Worm (Caenorhabditis elegans) whole organism, L2 larva: ENCODE measurements around the gene gpx-7.

ENCODE experiments used
- C34F6.9 ChIP-seq: fragments of 150-350 bp; optimal IDR thresholded peaks from 2 replicates; lab custom pipeline; 2014; ENCODE audit warnings: missing biosample characterization, missing genetic modification characterization
- F13H6.1 ChIP-seq: sonication (generic microtip); optimal IDR thresholded peaks from 2 replicates; lab custom pipeline; 2016; ENCODE audit warnings: missing genetic modification characterization, missing compliant biosample characterization
- R02D3.7 ChIP-seq: fragments of 150-350 bp; optimal IDR thresholded peaks from 2 replicates; lab custom pipeline; 2014; ENCODE audit warnings: missing biosample characterization, missing genetic modification characterization
- Y55F3AM.14 ChIP-seq: fragments of 200-800 bp; sonication (Bioruptor generic); optimal IDR thresholded peaks from 2 replicates; lab custom pipeline; 2018; ENCODE audit warnings: mild to moderate bottlenecking, missing genetic modification characterization, missing compliant biosample characterization
- ZK546.5 ChIP-seq: sonication (generic microtip); optimal IDR thresholded peaks from 2 replicates; lab custom pipeline; 2017; ENCODE audit warnings: missing biosample characterization, missing genetic modification characterization
- alr-1 ChIP-seq: fragments of 150-350 bp; optimal IDR thresholded peaks from 2 replicates; lab custom pipeline; 2014; ENCODE audit warnings: missing biosample characterization, missing genetic modification characterization
- aly-2 ChIP-seq: fragments of 150-350 bp; optimal IDR thresholded peaks from 2 replicates; lab custom pipeline; 2014; ENCODE audit warnings: missing biosample characterization, missing genetic modification characterization
- ama-1 ChIP-seq: fragments of 150-350 bp; optimal IDR thresholded peaks from 2 replicates; lab custom pipeline; 2018; ENCODE audit warnings: inconsistent platforms
- blmp-1 ChIP-seq: sonication (generic microtip); optimal IDR thresholded peaks from 2 replicates; lab custom pipeline; 2017; ENCODE audit warnings: missing genetic modification characterization, mild to moderate bottlenecking, missing compliant biosample characterization, antibody characterized with exemption, moderate library complexity; ENCODE audit not compliant: insufficient read depth
- ceh-16 ChIP-seq: fragments of 150-350 bp; optimal IDR thresholded peaks from 2 replicates; lab custom pipeline; 2014; ENCODE audit warnings: missing biosample characterization, missing genetic modification characterization
- ceh-82 ChIP-seq: fragments of 150-350 bp; optimal IDR thresholded peaks from 2 replicates; lab custom pipeline; 2014; ENCODE audit warnings: missing biosample characterization, missing genetic modification characterization
- crh-2 ChIP-seq: sonication (generic microtip); optimal IDR thresholded peaks from 2 replicates; lab custom pipeline; 2017; ENCODE audit warnings: missing biosample characterization, missing genetic modification characterization
- dmd-4 ChIP-seq: sonication (generic microtip); optimal IDR thresholded peaks from 2 replicates; lab custom pipeline; 2017; ENCODE audit warnings: missing biosample characterization, missing genetic modification characterization
- egl-27 ChIP-seq: sonication (generic microtip); optimal IDR thresholded peaks from 3 replicates; lab custom pipeline; 2017; ENCODE audit warnings: missing biosample characterization, missing genetic modification reagents, missing genetic modification characterization
- elt-1 ChIP-seq: fragments of 150-350 bp; optimal IDR thresholded peaks from 2 replicates; lab custom pipeline; 2014; ENCODE audit warnings: missing biosample characterization, missing genetic modification characterization
- elt-3 ChIP-seq: sonication (generic microtip); optimal IDR thresholded peaks from 2 replicates; lab custom pipeline; 2017; ENCODE audit warnings: missing biosample characterization, missing genetic modification characterization
- fos-1 ChIP-seq: fragments of 150-350 bp; optimal IDR thresholded peaks from 2 replicates; lab custom pipeline; 2014; ENCODE audit warnings: missing biosample characterization, missing genetic modification characterization
- gmeb-1 ChIP-seq: fragments of 150-350 bp; optimal IDR thresholded peaks from 2 replicates; lab custom pipeline; 2014; ENCODE audit warnings: missing biosample characterization, missing genetic modification characterization
- lin-11 ChIP-seq: fragments of 150-350 bp; sonication (generic microtip); optimal IDR thresholded peaks from 2 replicates; lab custom pipeline; 2014; ENCODE audit warnings: missing biosample characterization, missing genetic modification characterization, inconsistent platforms, mixed read lengths
- lin-13 ChIP-seq: fragments of 150-350 bp; optimal IDR thresholded peaks from 2 replicates; lab custom pipeline; 2014; ENCODE audit warnings: missing biosample characterization, missing genetic modification reagents, missing genetic modification characterization
- lin-39 ChIP-seq: fragments of 150-350 bp; optimal IDR thresholded peaks from 2 replicates; lab custom pipeline; 2014; ENCODE audit warnings: missing biosample characterization, missing genetic modification reagents, missing genetic modification characterization
- lsy-2 ChIP-seq, 2 experiments: fragments of 150-350 bp in 1 of 2; sonication (generic microtip) in 1 of 2; optimal IDR thresholded peaks; 2 replicates each; lab custom pipeline; 2014 to 2017; ENCODE audit warnings: missing biosample characterization in 2 of 2, missing genetic modification characterization in 2 of 2
- mab-5 ChIP-seq: fragments of 150-350 bp; optimal IDR thresholded peaks from 2 replicates; lab custom pipeline; 2014; ENCODE audit warnings: missing biosample characterization, missing genetic modification characterization
- mbf-1 ChIP-seq: sonication (generic microtip); optimal IDR thresholded peaks from 2 replicates; lab custom pipeline; 2017; ENCODE audit warnings: missing biosample characterization, missing genetic modification characterization
- mdl-1 ChIP-seq, 2 experiments: fragments of 150-350 bp in 1 of 2; sonication (generic microtip) in 1 of 2; optimal IDR thresholded peaks; 2 replicates each; lab custom pipeline; 2017; ENCODE audit warnings: missing biosample characterization in 2 of 2, missing genetic modification characterization in 2 of 2
- nhr-10 ChIP-seq: sonication (generic microtip); optimal IDR thresholded peaks from 2 replicates; lab custom pipeline; 2017; ENCODE audit warnings: missing biosample characterization, missing genetic modification characterization
- nhr-11 ChIP-seq: fragments of 150-350 bp; optimal IDR thresholded peaks from 2 replicates; lab custom pipeline; 2014; ENCODE audit warnings: missing biosample characterization, missing genetic modification characterization
- nhr-12 ChIP-seq: fragments of 150-350 bp; optimal IDR thresholded peaks from 2 replicates; lab custom pipeline; 2014; ENCODE audit warnings: missing biosample characterization, missing genetic modification characterization
- nhr-129 ChIP-seq: fragments of 150-350 bp; optimal IDR thresholded peaks from 2 replicates; lab custom pipeline; 2014; ENCODE audit warnings: missing biosample characterization, missing genetic modification characterization
- nhr-21 ChIP-seq: fragments of 150-350 bp; optimal IDR thresholded peaks from 2 replicates; lab custom pipeline; 2014; ENCODE audit warnings: missing biosample characterization, missing genetic modification characterization
- nhr-23 ChIP-seq: fragments of 150-350 bp; optimal IDR thresholded peaks from 2 replicates; lab custom pipeline; 2014; ENCODE audit warnings: missing biosample characterization, missing genetic modification reagents, missing genetic modification characterization
- nhr-237 ChIP-seq: fragments of 150-350 bp; optimal IDR thresholded peaks from 2 replicates; lab custom pipeline; 2014; ENCODE audit warnings: missing biosample characterization, missing genetic modification characterization
- nhr-25 ChIP-seq: fragments of 150-350 bp; sonication (generic microtip); optimal IDR thresholded peaks from 3 replicates; lab custom pipeline; 2014; ENCODE audit warnings: missing biosample characterization, missing genetic modification characterization
- nhr-6 ChIP-seq: fragments of 150-350 bp; optimal IDR thresholded peaks from 2 replicates; lab custom pipeline; 2014; ENCODE audit warnings: missing biosample characterization, missing genetic modification characterization
- nhr-77 ChIP-seq: fragments of 150-350 bp; optimal IDR thresholded peaks from 2 replicates; lab custom pipeline; 2014; ENCODE audit warnings: missing biosample characterization, missing genetic modification characterization
- peb-1 ChIP-seq: fragments of 150-350 bp; optimal IDR thresholded peaks from 2 replicates; lab custom pipeline; 2014; ENCODE audit warnings: missing biosample characterization, missing genetic modification characterization
- sem-4 ChIP-seq: fragments of 150-350 bp; optimal IDR thresholded peaks from 2 replicates; lab custom pipeline; 2014; ENCODE audit warnings: missing biosample characterization, missing genetic modification reagents, missing genetic modification characterization
- skn-1 ChIP-seq: sonication (generic microtip); optimal IDR thresholded peaks from 2 replicates; lab custom pipeline; 2017; ENCODE audit warnings: missing biosample characterization, missing genetic modification characterization
- sma-3 ChIP-seq: sonication (generic microtip); optimal IDR thresholded peaks from 2 replicates; lab custom pipeline; 2016; ENCODE audit warnings: missing genetic modification reagents, missing genetic modification characterization, missing compliant biosample characterization
- sma-9 ChIP-seq, 2 experiments: fragments of 150-350 bp in 1 of 2; sonication (generic microtip) in 1 of 2; optimal IDR thresholded peaks; 2 replicates each; lab custom pipeline; 2014 to 2016; ENCODE audit warnings: missing genetic modification characterization in 2 of 2, mild to moderate bottlenecking in 1 of 2, missing biosample characterization in 1 of 2, missing compliant biosample characterization in 1 of 2, missing genetic modification reagents in 1 of 2, moderate library complexity in 1 of 2
- snpc-4 ChIP-seq: fragments of 150-350 bp; optimal IDR thresholded peaks from 2 replicates; lab custom pipeline; 2014; ENCODE audit warnings: missing biosample characterization, missing genetic modification characterization
- unc-39 ChIP-seq: fragments of 150-350 bp; optimal IDR thresholded peaks from 2 replicates; lab custom pipeline; 2014; ENCODE audit warnings: missing biosample characterization, missing genetic modification characterization
- unc-55 ChIP-seq: fragments of 150-350 bp; sonication (generic microtip); optimal IDR thresholded peaks from 3 replicates; lab custom pipeline; 2014; ENCODE audit warnings: missing biosample characterization, missing genetic modification reagents, missing genetic modification characterization
- unc-62 ChIP-seq: fragments of 150-350 bp; optimal IDR thresholded peaks from 2 replicates; lab custom pipeline; 2014; ENCODE audit warnings: missing biosample characterization, missing genetic modification reagents, missing genetic modification characterization
- zag-1 ChIP-seq: fragments of 150-350 bp; optimal IDR thresholded peaks from 2 replicates; lab custom pipeline; 2014; ENCODE audit warnings: missing biosample characterization, missing genetic modification characterization
- ztf-1 ChIP-seq: fragments of 200-800 bp; sonication (Bioruptor generic); conservative IDR thresholded peaks from 2 replicates; pipeline ENCODE4 v1.3.6; 2022; ENCODE audit warnings: missing genetic modification characterization, missing compliant biosample characterization
- ztf-11 ChIP-seq: sonication (generic microtip); optimal IDR thresholded peaks from 2 replicates; lab custom pipeline; 2017; ENCODE audit warnings: missing biosample characterization, missing genetic modification characterization
- ztf-4 ChIP-seq: fragments of 150-350 bp; optimal IDR thresholded peaks from 2 replicates; lab custom pipeline; 2014; ENCODE audit warnings: missing biosample characterization, missing genetic modification characterization

The gpx-7 gene

ce11 chrX:7787885-7788353 is 11.7 kb downstream of the gpx-7 start, which contains the start of gene ZK154.5:
TSS of gene ZK154.5 (minus strand) at chrX:7787935.
- TF ChIP-seq ztf-1: no peak
- no peak for TF ChIP-seq aly-2 (tag; lab: Kevin White, UChicago)
- peak; percentile 21 for TF ChIP-seq F13H6.1 (tag; lab: Kevin White, UChicago)
- no peak for TF ChIP-seq ztf-11 (tag; lab: Kevin White, UChicago)
- no peak for TF ChIP-seq ZK546.5 (tag; lab: Kevin White, UChicago)
- peak; percentile 36 for TF ChIP-seq sem-4
- TF ChIP-seq ama-1 (lab: Kevin White, UChicago): no peak
- TF ChIP-seq egl-27 (tag; lab: Kevin White, UChicago): no peak
- TF ChIP-seq R02D3.7: no peak
- TF ChIP-seq elt-3 (tag; lab: Kevin White, UChicago): no peak
- TF ChIP-seq elt-1 (tag; lab: Kevin White, UChicago): no peak
- no peak for TF ChIP-seq ceh-16 (tag; lab: Kevin White, UChicago)
- TF ChIP-seq lin-13: no peak
- no peak for TF ChIP-seq lin-39 (tag; lab: Kevin White, UChicago)
- TF ChIP-seq nhr-25 (tag; lab: Kevin White, UChicago): no peak
- TF ChIP-seq nhr-12 (tag; lab: Kevin White, UChicago): no peak
- TF ChIP-seq crh-2: peak; percentile 55
- no peak for TF ChIP-seq mab-5 (tag; lab: Kevin White, UChicago)
- peak; percentile 3 for TF ChIP-seq fos-1 (tag; lab: Kevin White, UChicago)
- peak; percentile 3 for TF ChIP-seq nhr-6 (tag; lab: Kevin White, UChicago)
- no peak for TF ChIP-seq ztf-4 (tag; lab: Kevin White, UChicago)
- TF ChIP-seq lsy-2 (tag; optimal IDR thresholded peaks at IDR 0.05; lab: Kevin White, UChicago): peak in 1 of 2 experiments; percentile 54
- no peak for TF ChIP-seq skn-1 (tag; lab: Kevin White, UChicago)
- TF ChIP-seq ceh-82 (tag; lab: Kevin White, UChicago): no peak
- no peak for TF ChIP-seq snpc-4 (tag; lab: Kevin White, UChicago)
- no peak for TF ChIP-seq mbf-1 (tag; lab: Kevin White, UChicago)
- no peak for TF ChIP-seq unc-62 (GFP tag; lab: Kevin White, UChicago)
- no peak for TF ChIP-seq blmp-1 (tag; lab: Kevin White, UChicago)
- no peak for TF ChIP-seq dmd-4 (tag; lab: Kevin White, UChicago)
- no peak for TF ChIP-seq nhr-237 (tag; lab: Kevin White, UChicago)
- peak; percentile 23 for TF ChIP-seq sma-9 (GFP tag; optimal IDR thresholded peaks at IDR 0.05; lab: Kevin White, UChicago)
- TF ChIP-seq sma-9 (tag; optimal IDR thresholded peaks at IDR 0.05; lab: Kevin White, UChicago): no peak
- TF ChIP-seq nhr-129: peak; percentile 74
- TF ChIP-seq nhr-23 (tag; lab: Kevin White, UChicago): no peak
- peak; percentile 24 for TF ChIP-seq gmeb-1 (tag; lab: Kevin White, UChicago)
- no peak for TF ChIP-seq peb-1 (tag; lab: Kevin White, UChicago)
- TF ChIP-seq alr-1 (tag; lab: Kevin White, UChicago): no peak
- no peak for TF ChIP-seq Y55F3AM.14 (GFP tag; lab: Kevin White, UChicago)
- no peak for TF ChIP-seq mdl-1 (tag; optimal IDR thresholded peaks at IDR 0.05; lab: Kevin White, UChicago)
- peak; percentile 55 for TF ChIP-seq unc-55 (GFP tag; lab: Kevin White, UChicago)
- TF ChIP-seq unc-39: no peak
- TF ChIP-seq nhr-77: no peak
- no peak for TF ChIP-seq lin-11 (tag; lab: Kevin White, UChicago)
- TF ChIP-seq nhr-21 (tag; lab: Kevin White, UChicago): no peak
- peak; percentile 78 for TF ChIP-seq C34F6.9 (tag; lab: Kevin White, UChicago)
- no peak for TF ChIP-seq nhr-10 (tag; lab: Kevin White, UChicago)
- no peak for TF ChIP-seq zag-1 (tag; lab: Kevin White, UChicago)
- no peak for TF ChIP-seq nhr-11
- peak; percentile 5 for TF ChIP-seq sma-3
